Fruit fly (Drosophila melanogaster) whole organism, embryonic: ENCODE data around the gene CG14174.
A peak's percentile ranks its signal among the peaks of the same experiment; 100 is the strongest.

Source experiments
- Antp ChIP-seq: fragments of 200-800 bp; sonication (Bioruptor generic); optimal IDR thresholded peaks from 3 replicates; lab custom pipeline; 2016; ENCODE audit warnings: missing biosample characterization, missing genetic modification characterization
- Atf6 ChIP-seq: fragments of 200-800 bp; sonication (Bioruptor generic); IDR thresholded peaks from 2 replicates; pipeline ENCODE4 v1.3.6; 2022; ENCODE audit warnings: missing biosample characterization, missing genetic modification characterization
- CG10321 ChIP-seq: fragments of 200-800 bp; sonication (Bioruptor generic); IDR thresholded peaks from 2 replicates; pipeline ENCODE4 v1.3.6; 2022; ENCODE audit warnings: missing biosample characterization, missing genetic modification characterization
- CG10565 ChIP-seq: fragments of 200-800 bp; sonication (Bioruptor generic); optimal IDR thresholded peaks from 3 replicates; lab custom pipeline; 2016; ENCODE audit warnings: missing biosample characterization, mild to moderate bottlenecking, missing genetic modification characterization
- CG11247 ChIP-seq: fragments of 200-800 bp; sonication (Bioruptor generic); IDR thresholded peaks from 2 replicates; pipeline ENCODE4 v1.3.6; 2022; ENCODE audit warnings: missing biosample characterization, missing genetic modification characterization
- CG13424 ChIP-seq: fragments of 200-800 bp; sonication (Bioruptor generic); optimal IDR thresholded peaks from 2 replicates; lab custom pipeline; 2019; ENCODE audit warnings: missing biosample characterization, mild to moderate bottlenecking, missing genetic modification characterization, moderate library complexity
- CG17186 ChIP-seq: fragments of 200-800 bp; sonication (Bioruptor generic); optimal IDR thresholded peaks from 3 replicates; lab custom pipeline; 2017; ENCODE audit warnings: missing biosample characterization, missing genetic modification reagents, missing genetic modification characterization
- CG17361 ChIP-seq: fragments of 200-800 bp; sonication (Bioruptor generic); IDR thresholded peaks from 3 replicates; pipeline ENCODE4 v1.3.6; 2022; ENCODE audit warnings: missing biosample characterization, missing genetic modification characterization
- CG18262 ChIP-seq: fragments of 200-800 bp; optimal IDR thresholded peaks from 3 replicates; lab custom pipeline; 2019; ENCODE audit warnings: missing biosample characterization, mild to moderate bottlenecking, missing genetic modification characterization, moderate library complexity
- CG1832 ChIP-seq: fragments of 200-800 bp; sonication (Bioruptor generic); optimal IDR thresholded peaks from 2 replicates; lab custom pipeline; 2017; ENCODE audit warnings: missing biosample characterization, mild to moderate bottlenecking, missing genetic modification characterization, inconsistent platforms
- CG2712 ChIP-seq: fragments of 200-800 bp; optimal IDR thresholded peaks from 3 replicates; lab custom pipeline; 2019; ENCODE audit warnings: missing biosample characterization, mild to moderate bottlenecking, missing genetic modification characterization, moderate library complexity
- CG30403 ChIP-seq: fragments of 200-800 bp; sonication (Bioruptor generic); optimal IDR thresholded peaks from 3 replicates; lab custom pipeline; 2016; ENCODE audit warnings: missing biosample characterization, missing genetic modification characterization
- CG33213 ChIP-seq: fragments of 200-800 bp; sonication (Bioruptor generic); optimal IDR thresholded peaks from 3 replicates; lab custom pipeline; 2016; ENCODE audit warnings: missing biosample characterization, missing genetic modification characterization
- CG43689 ChIP-seq: fragments of 200-800 bp; sonication (Bioruptor generic); IDR thresholded peaks from 2 replicates; pipeline ENCODE4 v1.3.6; 2022; ENCODE audit warnings: missing biosample characterization, missing genetic modification characterization
- CG4424 ChIP-seq: fragments of 200-800 bp; sonication (Bioruptor generic); optimal IDR thresholded peaks from 3 replicates; lab custom pipeline; 2016; ENCODE audit warnings: missing biosample characterization, missing genetic modification characterization
- CG4854 ChIP-seq: fragments of 200-800 bp; sonication (Bioruptor generic); optimal IDR thresholded peaks from 2 replicates; lab custom pipeline; 2016; ENCODE audit warnings: missing biosample characterization, missing genetic modification characterization, inconsistent platforms
- CG5245 ChIP-seq: fragments of 200-800 bp; sonication (Bioruptor generic); optimal IDR thresholded peaks from 3 replicates; lab custom pipeline; 2016; ENCODE audit warnings: missing biosample characterization, missing genetic modification characterization
- CG9727 ChIP-seq: fragments of 200-800 bp; sonication (Bioruptor generic); optimal IDR thresholded peaks from 3 replicates; lab custom pipeline; 2017; ENCODE audit warnings: missing biosample characterization, mild to moderate bottlenecking, missing genetic modification characterization
- Doc3 ChIP-seq: fragments of 200-800 bp; sonication (Bioruptor generic); IDR thresholded peaks from 3 replicates; pipeline ENCODE4 v1.3.6; 2022; ENCODE audit warnings: missing biosample characterization, missing genetic modification characterization; ENCODE audit not compliant: partially characterized antibody
- Eip74EF ChIP-seq, 2 experiments: fragments of 200-800 bp in 1 of 2; fragments of >200 bp in 1 of 2; sonication (Bioruptor generic) in 1 of 2; optimal IDR thresholded peaks; 2 replicates each; lab custom pipeline; 2017 to 2019; ENCODE audit warnings: missing biosample characterization in 2 of 2, missing genetic modification characterization in 2 of 2, mild to moderate bottlenecking in 1 of 2, moderate library complexity in 1 of 2
- GATAe ChIP-seq: fragments of 200-800 bp; sonication (Bioruptor generic); conservative IDR thresholded peaks from 2 replicates; pipeline ENCODE4 v1.3.6; 2022; ENCODE audit warnings: missing biosample characterization, missing genetic modification characterization
- HLHmδ ChIP-seq: fragments of 200-800 bp; sonication (Bioruptor generic); optimal IDR thresholded peaks from 2 replicates; lab custom pipeline; 2018; ENCODE audit warnings: missing biosample characterization, mild to moderate bottlenecking, missing genetic modification characterization, moderate library complexity
- Hr39 ChIP-seq: fragments of >200 bp; optimal IDR thresholded peaks from 2 replicates; lab custom pipeline; 2017
- Lim3 ChIP-seq: fragments of 200-800 bp; sonication (Bioruptor generic); IDR thresholded peaks from 2 replicates; pipeline ENCODE4 v1.3.6; 2022; ENCODE audit warnings: missing biosample characterization, missing genetic modification characterization
- Max ChIP-seq: fragments of 200-800 bp; sonication (Bioruptor generic); optimal IDR thresholded peaks from 2 replicates; lab custom pipeline; 2016; ENCODE audit warnings: missing biosample characterization, mild to moderate bottlenecking, missing genetic modification characterization
- Med ChIP-seq: fragments of 200-800 bp; sonication (Bioruptor generic); peaks from one replicate; lab custom pipeline; 2016; ENCODE audit warnings: missing biosample characterization, missing genetic modification characterization, mild to moderate bottlenecking, inconsistent platforms, moderate library complexity
- NC2α ChIP-seq: fragments of 200-800 bp; sonication (Bioruptor generic); optimal IDR thresholded peaks from 2 replicates; lab custom pipeline; 2016; ENCODE audit warnings: missing biosample characterization, missing genetic modification characterization
- Nf-YC ChIP-seq: fragments of 200-800 bp; optimal IDR thresholded peaks from 3 replicates; lab custom pipeline; 2019; ENCODE audit warnings: missing biosample characterization, mild to moderate bottlenecking, missing genetic modification characterization, moderate library complexity
- Pdp1 ChIP-seq, 2 experiments: fragments of 200-800 bp; sonication (Bioruptor generic); optimal IDR thresholded peaks; 3 replicates each; lab custom pipeline; 2016; ENCODE audit warnings: missing biosample characterization in 2 of 2, missing genetic modification characterization in 2 of 2, mild to moderate bottlenecking in 1 of 2, moderate library complexity in 1 of 2
- Sry-δ ChIP-seq: fragments of 200-800 bp; sonication (Bioruptor generic); optimal IDR thresholded peaks from 2 replicates; lab custom pipeline; 2016; ENCODE audit warnings: missing biosample characterization, missing genetic modification characterization
- Vsx1 ChIP-seq: fragments of 200-800 bp; sonication (Bioruptor generic); optimal IDR thresholded peaks from 2 replicates; lab custom pipeline; 2017; ENCODE audit warnings: missing biosample characterization, mild to moderate bottlenecking, missing genetic modification characterization, missing genetic modification reagents
- Xrp1 ChIP-seq: fragments of 200-800 bp; sonication (Bioruptor generic); IDR thresholded peaks from 2 replicates; pipeline ENCODE4 v1.3.6; 2022; ENCODE audit warnings: missing biosample characterization, missing genetic modification characterization
- bbx ChIP-seq: fragments of 200-800 bp; sonication (Bioruptor generic); IDR thresholded peaks from 2 replicates; pipeline ENCODE4 v1.3.6; 2022; ENCODE audit warnings: missing biosample characterization, missing genetic modification characterization; ENCODE audit not compliant: partially characterized antibody
- bcd ChIP-seq: fragments of 200-800 bp; sonication (Bioruptor generic); optimal IDR thresholded peaks from 2 replicates; lab custom pipeline; 2017; ENCODE audit warnings: missing biosample characterization, mild to moderate bottlenecking, missing genetic modification characterization
- chm ChIP-seq: fragments of 200-800 bp; sonication (Bioruptor generic); IDR thresholded peaks from 2 replicates; pipeline ENCODE4 v1.3.6; 2022; ENCODE audit warnings: missing biosample characterization, missing genetic modification characterization
- grau ChIP-seq: fragments of 200-800 bp; optimal IDR thresholded peaks from 3 replicates; lab custom pipeline; 2019; ENCODE audit warnings: missing biosample characterization, mild to moderate bottlenecking, missing genetic modification characterization, moderate library complexity
- hth ChIP-seq: fragments of >200 bp; optimal IDR thresholded peaks from 2 replicates; lab custom pipeline; 2017; ENCODE audit warnings: inconsistent platforms
- kay ChIP-seq: fragments of 200-800 bp; sonication (Bioruptor generic); optimal IDR thresholded peaks from 2 replicates; lab custom pipeline; 2016; ENCODE audit warnings: missing biosample characterization, missing genetic modification characterization
- klu ChIP-seq: fragments of 200-800 bp; sonication (Bioruptor generic); IDR thresholded peaks from 2 replicates; pipeline ENCODE4 v1.3.6; 2022; ENCODE audit warnings: missing biosample characterization, missing genetic modification characterization
- lilli ChIP-seq: fragments of 200-800 bp; sonication (Bioruptor generic); optimal IDR thresholded peaks from 3 replicates; lab custom pipeline; 2016; ENCODE audit warnings: missing biosample characterization, missing genetic modification characterization
- lola ChIP-seq, 3 experiments: fragments of >200 bp in 2 of 3; fragments of 200-800 bp in 1 of 3; sonication (Bioruptor generic) in 1 of 3; optimal IDR thresholded peaks; 2 replicates each; lab custom pipeline; 2017 to 2019; ENCODE audit warnings: missing biosample characterization in 3 of 3, missing genetic modification characterization in 3 of 3, mild to moderate bottlenecking in 1 of 3, moderate library complexity in 1 of 3
- nerfin-1 ChIP-seq: fragments of 200-800 bp; sonication (Bioruptor generic); optimal IDR thresholded peaks from 3 replicates; lab custom pipeline; 2019; ENCODE audit warnings: missing biosample characterization, mild to moderate bottlenecking, missing genetic modification characterization, moderate library complexity
- nom ChIP-seq: fragments of 200-800 bp; sonication (Bioruptor generic); optimal IDR thresholded peaks from 2 replicates; lab custom pipeline; 2017; ENCODE audit warnings: missing biosample characterization, missing genetic modification characterization, mild to moderate bottlenecking, moderate library complexity, missing genetic modification reagents
- odd ChIP-seq: fragments of 200-800 bp; sonication (Bioruptor generic); optimal IDR thresholded peaks from 2 replicates; lab custom pipeline; 2017; ENCODE audit warnings: missing biosample characterization, mild to moderate bottlenecking, missing genetic modification characterization
- ranshi ChIP-seq: fragments of 200-800 bp; sonication (Bioruptor generic); IDR thresholded peaks from 2 replicates; pipeline ENCODE4 v1.3.6; 2022; ENCODE audit warnings: missing biosample characterization, missing genetic modification characterization
- repo ChIP-seq: fragments of 200-800 bp; sonication (Bioruptor generic); optimal IDR thresholded peaks from 2 replicates; lab custom pipeline; 2016; ENCODE audit warnings: missing biosample characterization, missing genetic modification characterization
- sc ChIP-seq, 3 experiments: fragments of >200 bp in 2 of 3; fragments of 200-800 bp in 1 of 3; sonication (Bioruptor generic) in 1 of 3; optimal IDR thresholded peaks; 2 replicates in 2 of 3; 3 replicates in 1 of 3; lab custom pipeline; 2017; ENCODE audit warnings: mild to moderate bottlenecking in 1 of 3, missing biosample characterization in 1 of 3, missing genetic modification characterization in 1 of 3, missing genetic modification reagents in 1 of 3
- sob ChIP-seq: fragments of 200-800 bp; sonication (Bioruptor generic); IDR thresholded peaks from 2 replicates; pipeline ENCODE4 v1.3.6; 2022; ENCODE audit warnings: missing biosample characterization, missing genetic modification characterization
- tap ChIP-seq: fragments of 200-800 bp; optimal IDR thresholded peaks from 3 replicates; lab custom pipeline; 2019; ENCODE audit warnings: missing biosample characterization, mild to moderate bottlenecking, missing genetic modification characterization, moderate library complexity
- tna ChIP-seq: fragments of 200-800 bp; sonication (Bioruptor generic); IDR thresholded peaks from 2 replicates; pipeline ENCODE4 v1.3.6; 2022; ENCODE audit warnings: missing biosample characterization, missing genetic modification characterization; ENCODE audit not compliant: partially characterized antibody

The CG14174 gene

dm6 chr3L:9678007-9678497 is 41.1 kb upstream of the CG14174 start (continued):
- TF ChIP-seq CG11247 (GFP tag; lab: Robert Waterston, UW), result no peak
- TF ChIP-seq CG10321 (GFP tag; lab: Robert Waterston, UW), result peak; percentile 68
- TF ChIP-seq CG5245 (GFP tag; lab: Kevin White, UChicago), result no peak
- TF ChIP-seq CG17361, result 0 out of 3 replicates have a peak, but pooled peaks have one; percentile 35
- TF ChIP-seq grau (tag; lab: Kevin White, UChicago), result peak; percentile 85
- TF ChIP-seq CG13424 (tag; lab: Kevin White, UChicago), result peak; percentile 20
- no peak for TF ChIP-seq bbx (GFP tag; lab: Robert Waterston, UW)
- TF ChIP-seq CG4854, result no peak
- TF ChIP-seq bcd (GFP tag; lab: Kevin White, UChicago), result no peak
- 0 out of 2 replicates have a peak, but pooled peaks have one; percentile 7 for TF ChIP-seq chm (GFP tag; lab: Robert Waterston, UW)
- no peak for TF ChIP-seq Sry-δ (GFP tag; lab: Kevin White, UChicago)
- TF ChIP-seq HLHmδ (GFP tag; lab: Kevin White, UChicago), result peak; percentile 30
- peak in 1 of 2 experiments; percentile 54 for TF ChIP-seq Eip74EF (GFP tag; optimal IDR thresholded peaks at IDR 0.05; lab: Kevin White, UChicago)
- TF ChIP-seq nom, result peak; percentile 19
- TF ChIP-seq Med, result peak; percentile 63
- peak; percentile 88 for TF ChIP-seq kay
- peak in 1 of 3 experiments; percentile 24 for TF ChIP-seq lola (GFP tag; optimal IDR thresholded peaks at IDR 0.05; lab: Kevin White, UChicago)
- TF ChIP-seq CG17186 (GFP tag; lab: Kevin White, UChicago), result no peak
- TF ChIP-seq CG2712, result peak; percentile 28
- no peak for TF ChIP-seq CG9727
- TF ChIP-seq lilli (GFP tag; lab: Kevin White, UChicago), result no peak
- no peak for TF ChIP-seq Doc3 (GFP tag; lab: Robert Waterston, UW)
- no peak for TF ChIP-seq CG33213
- peak; percentile 2 for TF ChIP-seq tap (tag; lab: Kevin White, UChicago)
- no peak for TF ChIP-seq CG43689 (GFP tag; lab: Robert Waterston, UW)
- TF ChIP-seq GATAe (GFP tag; lab: Robert Waterston, UW), result no peak
- peak; percentile 33; the same call in 1 of the 2 replicates for TF ChIP-seq Xrp1 (GFP tag; lab: Robert Waterston, UW)
- TF ChIP-seq CG10565 (GFP tag; lab: Kevin White, UChicago), result no peak
- no peak for TF ChIP-seq CG4424
- TF ChIP-seq odd, result no peak
- TF ChIP-seq CG18262 (tag; lab: Kevin White, UChicago), result peak; percentile 35
- no peak for TF ChIP-seq Max (GFP tag; lab: Kevin White, UChicago)
- no peak for TF ChIP-seq repo
- TF ChIP-seq Nf-YC (tag; lab: Kevin White, UChicago), result no peak
- TF ChIP-seq Atf6 (GFP tag; lab: Robert Waterston, UW), result no peak
- TF ChIP-seq Pdp1 (GFP tag; optimal IDR thresholded peaks at IDR 0.05; lab: Kevin White, UChicago), result peak in 1 of 2 experiments; percentile 37
- TF ChIP-seq CG30403, result no peak
- TF ChIP-seq hth (lab: Kevin White, UChicago), result no peak
- TF ChIP-seq sob (GFP tag; lab: Robert Waterston, UW), result no peak
- peak; percentile 69 for TF ChIP-seq CG1832
- TF ChIP-seq nerfin-1 (tag; lab: Kevin White, UChicago), result peak; percentile 9
- TF ChIP-seq Lim3 (GFP tag; lab: Robert Waterston, UW), result no peak
- no peak for TF ChIP-seq klu (GFP tag; lab: Robert Waterston, UW)
- 0 out of 2 replicates have a peak, but pooled peaks have one; percentile 5 for TF ChIP-seq ranshi (GFP tag; lab: Robert Waterston, UW)
- TF ChIP-seq NC2α (GFP tag; lab: Kevin White, UChicago), result no peak
- no peak for TF ChIP-seq sc (optimal IDR thresholded peaks at IDR 0.05; lab: Kevin White, UChicago)
- peak; percentile 23 for TF ChIP-seq sc (GFP tag; optimal IDR thresholded peaks at IDR 0.05; lab: Kevin White, UChicago)
- peak; percentile 3 for TF ChIP-seq Antp (GFP tag; lab: Kevin White, UChicago)
- no peak for TF ChIP-seq tna (GFP tag; lab: Robert Waterston, UW)
- TF ChIP-seq Vsx1, result peak; percentile 50
- TF ChIP-seq Hr39, result no peak
